Fruit fly (Drosophila melanogaster) whole organism, embryonic: ENCODE measurements around the gene CG10116.

Experiments
- Ada2b ChIP-seq: fragments of 200-800 bp; sonication (Bioruptor generic); IDR thresholded peaks from 2 replicates; pipeline ENCODE4 v1.3.6; 2022; ENCODE audit warnings: missing biosample characterization, missing genetic modification characterization
- Atf3 ChIP-seq: fragments of 200-800 bp; sonication (Bioruptor generic); optimal IDR thresholded peaks from 3 replicates; lab custom pipeline; 2016; ENCODE audit warnings: missing biosample characterization, missing genetic modification characterization
- Awh ChIP-seq: fragments of 200-800 bp; sonication (Bioruptor generic); IDR thresholded peaks from 2 replicates; pipeline ENCODE4, ENCODE4 v1.3.6; 2022; ENCODE audit warnings: missing biosample characterization, missing genetic modification characterization
- BEAF-32 ChIP-seq: fragments of 200-800 bp; sonication (Bioruptor generic); optimal IDR thresholded peaks from 3 replicates; lab custom pipeline; 2017; ENCODE audit warnings: missing biosample characterization, missing genetic modification characterization, mild to moderate bottlenecking, moderate library complexity, missing genetic modification reagents
- CG10543 ChIP-seq: fragments of 200-800 bp; sonication (Bioruptor generic); optimal IDR thresholded peaks from 3 replicates; lab custom pipeline; 2017; ENCODE audit warnings: missing biosample characterization, mild to moderate bottlenecking, missing genetic modification characterization, moderate library complexity
- CG10959 ChIP-seq: fragments of 200-800 bp; sonication (Bioruptor generic); IDR thresholded peaks from 2 replicates; pipeline ENCODE4 v1.3.6; 2022; ENCODE audit warnings: missing biosample characterization, missing genetic modification characterization
- CG11723 ChIP-seq: fragments of 200-800 bp; sonication (Bioruptor generic); optimal IDR thresholded peaks from 2 replicates; lab custom pipeline; 2017; ENCODE audit warnings: missing biosample characterization, mild to moderate bottlenecking, missing genetic modification characterization
- CG14050 ChIP-seq: fragments of 200-800 bp; sonication (Bioruptor generic); IDR thresholded peaks from 3 replicates; pipeline ENCODE4 v1.3.6; 2022; ENCODE audit warnings: missing biosample characterization, missing genetic modification characterization
- CG17568 ChIP-seq: fragments of 200-800 bp; sonication (Bioruptor generic); optimal IDR thresholded peaks from 2 replicates; lab custom pipeline; 2018; ENCODE audit warnings: missing biosample characterization, mild to moderate bottlenecking, missing genetic modification characterization, moderate library complexity
- CG2712 ChIP-seq: fragments of 200-800 bp; optimal IDR thresholded peaks from 3 replicates; lab custom pipeline; 2019; ENCODE audit warnings: missing biosample characterization, mild to moderate bottlenecking, missing genetic modification characterization, moderate library complexity
- CG3065 ChIP-seq: fragments of 200-800 bp; sonication (Bioruptor generic); optimal IDR thresholded peaks from 2 replicates; lab custom pipeline; 2016; ENCODE audit warnings: missing biosample characterization, missing genetic modification characterization
- CG34376 ChIP-seq: fragments of 200-800 bp; sonication (Bioruptor generic); optimal IDR thresholded peaks from 2 replicates; lab custom pipeline; 2018; ENCODE audit warnings: missing biosample characterization, mild to moderate bottlenecking, missing genetic modification characterization
- CG3995 ChIP-seq: fragments of 200-800 bp; sonication (Bioruptor generic); optimal IDR thresholded peaks from 3 replicates; lab custom pipeline; 2016; ENCODE audit warnings: missing biosample characterization, missing genetic modification characterization
- CG5180 ChIP-seq: fragments of 200-800 bp; sonication (Bioruptor generic); optimal IDR thresholded peaks from 3 replicates; lab custom pipeline; 2017; ENCODE audit warnings: missing biosample characterization, missing genetic modification characterization, mild to moderate bottlenecking, moderate library complexity, missing genetic modification reagents
- CG6175 ChIP-seq: fragments of 200-800 bp; sonication (Bioruptor generic); IDR thresholded peaks from 3 replicates; pipeline ENCODE4 v1.3.6; 2022; ENCODE audit warnings: missing biosample characterization, missing genetic modification characterization
- CG8944 ChIP-seq: fragments of 200-800 bp; sonication (Bioruptor generic); optimal IDR thresholded peaks from 3 replicates; lab custom pipeline; 2016; ENCODE audit warnings: missing biosample characterization, missing genetic modification characterization
- CG9932 ChIP-seq: fragments of 200-800 bp; sonication (Bioruptor generic); IDR thresholded peaks from 2 replicates; pipeline ENCODE4 v1.3.6; 2022; ENCODE audit warnings: missing biosample characterization, missing genetic modification characterization
- Dad ChIP-seq: fragments of 200-800 bp; sonication (Bioruptor generic); optimal IDR thresholded peaks from 3 replicates; lab custom pipeline; 2016; ENCODE audit warnings: missing biosample characterization, missing genetic modification characterization
- Dbx ChIP-seq: fragments of 200-800 bp; sonication (Bioruptor generic); IDR thresholded peaks from 3 replicates; pipeline ENCODE4 v1.3.6; 2022; ENCODE audit warnings: missing biosample characterization, missing genetic modification characterization
- Dll ChIP-seq: fragments of 200-800 bp; sonication (Bioruptor generic); IDR thresholded peaks from 4 replicates; pipeline ENCODE4 v1.3.6; 2022; ENCODE audit warnings: missing biosample characterization, missing genetic modification characterization; ENCODE audit not compliant: partially characterized antibody
- E2f2 ChIP-seq: fragments of 200-800 bp; sonication (Bioruptor generic); IDR thresholded peaks from 2 replicates; pipeline ENCODE4 v1.3.6; 2022; ENCODE audit warnings: missing biosample characterization, missing genetic modification characterization
- ERR ChIP-seq: fragments of 200-800 bp; sonication (Bioruptor generic); optimal IDR thresholded peaks from 2 replicates; lab custom pipeline; 2016; ENCODE audit warnings: missing biosample characterization, missing genetic modification characterization
- Gsc ChIP-seq: fragments of 200-800 bp; sonication (Bioruptor generic); IDR thresholded peaks from 2 replicates; pipeline ENCODE4 v1.3.6; 2022; ENCODE audit warnings: missing biosample characterization, missing genetic modification characterization
- Gug ChIP-seq: fragments of 200-800 bp; sonication (Bioruptor generic); IDR thresholded peaks from 4 replicates; pipeline ENCODE4 v1.3.6; 2022; ENCODE audit warnings: missing biosample characterization, missing genetic modification characterization
- HLH3B ChIP-seq: fragments of 200-800 bp; sonication (Bioruptor generic); IDR thresholded peaks from 2 replicates; pipeline ENCODE4 v1.3.6; 2022; ENCODE audit warnings: missing biosample characterization, missing genetic modification characterization
- Hmr ChIP-seq: fragments of 200-800 bp; sonication (Bioruptor generic); optimal IDR thresholded peaks from 3 replicates; lab custom pipeline; 2017; ENCODE audit warnings: mild to moderate bottlenecking, missing biosample characterization, missing genetic modification reagents, missing genetic modification characterization
- Hr3 ChIP-seq: fragments of 200-800 bp; sonication (Bioruptor generic); optimal IDR thresholded peaks from 3 replicates; lab custom pipeline; 2016; ENCODE audit warnings: missing biosample characterization, missing genetic modification characterization
- Hr39 ChIP-seq: fragments of >200 bp; optimal IDR thresholded peaks from 2 replicates; lab custom pipeline; 2017
- NC2α ChIP-seq: fragments of 200-800 bp; sonication (Bioruptor generic); optimal IDR thresholded peaks from 2 replicates; lab custom pipeline; 2016; ENCODE audit warnings: missing biosample characterization, missing genetic modification characterization
- NC2β ChIP-seq: fragments of 200-800 bp; sonication (Bioruptor generic); optimal IDR thresholded peaks from 2 replicates; lab custom pipeline; 2016; ENCODE audit warnings: missing biosample characterization, missing genetic modification characterization
- NK7.1 ChIP-seq: fragments of 200-800 bp; sonication (Bioruptor generic); optimal IDR thresholded peaks from 3 replicates; lab custom pipeline; 2016; ENCODE audit warnings: missing biosample characterization, missing genetic modification characterization
- Opbp ChIP-seq: fragments of 200-800 bp; sonication (Bioruptor generic); IDR thresholded peaks from 3 replicates; pipeline ENCODE4 v1.3.6; 2022; ENCODE audit warnings: missing biosample characterization, missing genetic modification characterization; ENCODE audit not compliant: partially characterized antibody
- Ptx1 ChIP-seq: fragments of 200-800 bp; sonication (Bioruptor generic); IDR thresholded peaks from 2 replicates; pipeline ENCODE4 v1.3.6; 2022; ENCODE audit warnings: missing biosample characterization, missing genetic modification characterization
- Rx ChIP-seq: fragments of 200-800 bp; sonication (Bioruptor generic); IDR thresholded peaks from 2 replicates; pipeline ENCODE4 v1.3.6; 2022; ENCODE audit warnings: missing biosample characterization, missing genetic modification characterization
- Sin3A ChIP-seq: fragments of >200 bp; optimal IDR thresholded peaks from 2 replicates; lab custom pipeline; 2018
- TFAM ChIP-seq: fragments of 200-800 bp; sonication (Bioruptor generic); optimal IDR thresholded peaks from 2 replicates; lab custom pipeline; 2017; ENCODE audit warnings: missing biosample characterization, missing genetic modification characterization, inconsistent platforms
- ab ChIP-seq: fragments of 200-800 bp; sonication (Bioruptor generic); optimal IDR thresholded peaks from 2 replicates; lab custom pipeline; 2016; ENCODE audit warnings: missing biosample characterization, missing genetic modification characterization
- ac ChIP-seq: fragments of 200-800 bp; sonication (Bioruptor generic); optimal IDR thresholded peaks from 3 replicates; lab custom pipeline; 2017; ENCODE audit warnings: missing biosample characterization, mild to moderate bottlenecking, missing genetic modification characterization
- bigmax ChIP-seq: fragments of 200-800 bp; sonication (Bioruptor generic); optimal IDR thresholded peaks from 2 replicates; lab custom pipeline; 2018; ENCODE audit warnings: missing biosample characterization, mild to moderate bottlenecking, missing genetic modification characterization
- br ChIP-seq: fragments of >200 bp; optimal IDR thresholded peaks from 2 replicates; lab custom pipeline; 2017
- dimm ChIP-seq: fragments of 200-800 bp; sonication (Bioruptor generic); IDR thresholded peaks from 2 replicates; pipeline ENCODE4 v1.3.6; 2022; ENCODE audit warnings: missing biosample characterization, missing genetic modification characterization
- en ChIP-seq: fragments of 200-800 bp; sonication (Bioruptor generic); optimal IDR thresholded peaks from 2 replicates; lab custom pipeline; 2016; ENCODE audit warnings: missing biosample characterization, missing genetic modification characterization
- gcm2 ChIP-seq: fragments of 200-800 bp; sonication (Bioruptor generic); optimal IDR thresholded peaks from 2 replicates; lab custom pipeline; 2016; ENCODE audit warnings: missing biosample characterization, missing genetic modification characterization
- gro ChIP-seq: fragments of 200-800 bp; sonication (Bioruptor generic); optimal IDR thresholded peaks from 2 replicates; lab custom pipeline; 2016; ENCODE audit warnings: missing biosample characterization, missing genetic modification characterization
- inv ChIP-seq: fragments of 200-800 bp; sonication (Bioruptor generic); IDR thresholded peaks from 2 replicates; pipeline ENCODE4 v1.3.6; 2022; ENCODE audit warnings: missing biosample characterization, missing genetic modification characterization; ENCODE audit not compliant: partially characterized antibody
- jing ChIP-seq: fragments of 200-800 bp; sonication (Bioruptor generic); optimal IDR thresholded peaks from 2 replicates; lab custom pipeline; 2018; ENCODE audit warnings: missing biosample characterization, mild to moderate bottlenecking, missing genetic modification characterization
- maf-S ChIP-seq: fragments of 200-800 bp; sonication (Bioruptor generic); optimal IDR thresholded peaks from 2 replicates; lab custom pipeline; 2016; ENCODE audit warnings: missing biosample characterization, missing genetic modification characterization
- mld ChIP-seq: fragments of 200-800 bp; sonication (Bioruptor generic); IDR thresholded peaks from 3 replicates; pipeline ENCODE4 v1.3.6; 2022; ENCODE audit warnings: missing biosample characterization, missing genetic modification characterization; ENCODE audit not compliant: partially characterized antibody
- salm ChIP-seq: fragments of 200-800 bp; sonication (Bioruptor generic); optimal IDR thresholded peaks from 2 replicates; lab custom pipeline; 2018; ENCODE audit warnings: missing biosample characterization, mild to moderate bottlenecking, missing genetic modification characterization
- seq ChIP-seq: fragments of 200-800 bp; sonication (Bioruptor generic); IDR thresholded peaks from 2 replicates; pipeline ENCODE4 v1.3.6; 2022; ENCODE audit warnings: missing biosample characterization, missing genetic modification characterization
- ttk ChIP-seq: fragments of 200-800 bp; sonication (Bioruptor generic); IDR thresholded peaks from 2 replicates; pipeline ENCODE4 v2.1.2; 2022; ENCODE audit warnings: missing biosample characterization, missing genetic modification characterization
- z ChIP-seq: fragments of 200-800 bp; sonication (Bioruptor generic); IDR thresholded peaks from 3 replicates; pipeline ENCODE4 v1.3.6; 2022; ENCODE audit warnings: missing biosample characterization, missing genetic modification characterization

CG10116 gene

DNA sequence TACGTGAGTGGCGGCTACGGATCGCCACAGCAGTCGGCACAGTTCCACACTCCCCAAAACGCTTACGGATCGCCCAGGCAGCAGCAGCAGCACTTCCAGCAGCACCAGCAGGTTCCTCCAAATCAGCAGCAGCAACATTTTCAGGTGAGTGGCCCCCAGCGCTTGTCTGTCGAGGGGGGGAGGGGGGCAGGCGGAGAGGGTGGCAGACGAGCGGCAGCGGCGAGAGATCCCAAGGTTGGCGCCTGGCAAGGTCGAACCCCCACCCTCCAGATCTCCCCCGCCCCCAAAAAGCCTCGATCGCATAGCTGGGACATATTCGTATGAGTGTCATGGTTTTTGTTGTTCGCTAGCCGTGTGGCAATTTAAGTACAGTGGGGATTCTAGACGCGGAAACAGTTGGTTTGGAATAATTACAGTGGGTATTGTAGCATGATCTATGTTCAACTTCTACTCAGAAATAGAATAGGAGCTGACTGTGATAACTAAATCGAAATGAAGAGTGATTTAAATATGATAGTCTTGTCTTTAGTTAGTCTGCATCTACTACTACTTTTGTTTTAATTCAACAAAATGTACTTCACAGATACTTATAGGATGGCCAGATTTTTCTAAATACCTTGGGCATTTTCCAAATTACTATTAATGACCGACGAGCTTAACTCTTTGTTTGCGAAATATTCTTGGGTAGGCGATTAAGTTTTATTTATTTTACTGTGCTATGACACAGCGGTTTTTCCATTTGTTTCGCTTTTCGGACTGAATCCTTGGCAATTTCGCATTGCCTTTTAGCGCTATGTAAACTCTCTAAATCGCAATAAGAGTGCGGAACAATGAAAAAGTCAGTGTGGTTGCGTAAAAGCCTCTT is 21.5 kb upstream of the CG10116 start (continued):
- TF ChIP-seq Ada2b (GFP tag; lab: Robert Waterston, UW) (0 out of 2 replicates have a peak, but pooled peaks have one; percentile 15), inv (GFP tag; lab: Robert Waterston, UW) (no peak), E2f2 (no peak), TFAM (GFP tag; lab: Kevin White, UChicago) (no peak), BEAF-32 (GFP tag; lab: Kevin White, UChicago) (no peak), en (GFP tag; lab: Kevin White, UChicago) (no peak), CG10959 (GFP tag; lab: Robert Waterston, UW) (no peak), mld (no peak), CG2712 (tag; lab: Kevin White, UChicago) (no peak), CG6175 (GFP tag; lab: Robert Waterston, UW) (peak; percentile 84), NK7.1 (no peak), maf-S (no peak), dimm (no peak), Gug (GFP tag; lab: Robert Waterston, UW) (no peak; the same call in 3 of the 4 replicates), z (no peak), Awh (GFP tag; lab: Robert Waterston, UW) (no peak), NC2β (no peak), HLH3B (GFP tag; lab: Robert Waterston, UW) (peak; percentile 27; the same call in 1 of the 2 replicates), Gsc (GFP tag; lab: Robert Waterston, UW) (no peak), ab (GFP tag; lab: Kevin White, UChicago) (no peak), gro (no peak), ERR (GFP tag; lab: Kevin White, UChicago) (no peak), CG8944 (no peak), Dad (GFP tag; lab: Kevin White, UChicago) (no peak), CG3065 (no peak), Sin3A (lab: Kevin White, UChicago) (no peak), Ptx1 (GFP tag; lab: Robert Waterston, UW) (no peak), Dbx (GFP tag; lab: Robert Waterston, UW) (no peak), gcm2 (no peak), CG17568 (GFP tag; lab: Kevin White, UChicago) (no peak), CG11723 (no peak), br (lab: Kevin White, UChicago) (no peak), jing (GFP tag; lab: Kevin White, UChicago) (no peak), bigmax (GFP tag; lab: Kevin White, UChicago) (no peak), Hr3 (GFP tag; lab: Kevin White, UChicago) (no peak), Hmr (GFP tag; lab: Kevin White, UChicago) (peak; percentile 32), Dll (GFP tag; lab: Robert Waterston, UW) (no peak), salm (tag; lab: Kevin White, UChicago) (no peak), NC2α (GFP tag; lab: Kevin White, UChicago) (no peak), Opbp (GFP tag; lab: Robert Waterston, UW) (no peak), CG3995 (no peak), Hr39 (lab: Kevin White, UChicago) (peak; percentile 24), Atf3 (GFP tag; lab: Kevin White, UChicago) (no peak), Rx (GFP tag; lab: Robert Waterston, UW) (no peak), CG14050 (GFP tag; lab: Robert Waterston, UW) (no peak), CG5180 (GFP tag; lab: Kevin White, UChicago) (no peak), CG34376 (no peak), ac (GFP tag; lab: Kevin White, UChicago) (no peak), ttk (GFP tag; lab: Robert Waterston, UW) (no peak), CG10543 (GFP tag; lab: Kevin White, UChicago) (peak; percentile 67), CG9932 (GFP tag; lab: Robert Waterston, UW) (no peak), seq (no peak)
